Fruit fly (Drosophila melanogaster): ENCODE results near the gene CG2126.

Gene CG2126

dm6 chr3R:31747429-31748048 is 28.9 kb downstream of the CG2126 start, which contains the start of the genes nero and CG1910 (continued):
- TF ChIP-seq az2 (GFP tag; optimal IDR thresholded peaks at IDR 0.05), result no peak
- TF ChIP-seq MBD-R2 (GFP tag; IDR thresholded peaks at IDR 0.05), result no peak
- TF ChIP-seq zen2 (GFP tag; IDR thresholded peaks at IDR 0.05; ENCODE audit: partially characterized antibody), result no peak
- no peak for TF ChIP-seq CG10979 (tag; optimal IDR thresholded peaks at IDR 0.05)
- TF ChIP-seq Sox100B (GFP tag; optimal IDR thresholded peaks at IDR 0.05), result no peak
- TF ChIP-seq vnd (GFP tag; IDR thresholded peaks at IDR 0.05; ENCODE audit: partially characterized antibody), result no peak
- no peak for TF ChIP-seq org-1 (GFP tag; optimal IDR thresholded peaks at IDR 0.05)
- no peak for TF ChIP-seq CG6813 (GFP tag; optimal IDR thresholded peaks at IDR 0.05)
- TF ChIP-seq ara (GFP tag; IDR thresholded peaks at IDR 0.05), result no peak
- no peak for TF ChIP-seq CG11456 (GFP tag; IDR thresholded peaks at IDR 0.05)
- TF ChIP-seq Trl (optimal IDR thresholded peaks at IDR 0.05), result no peak
- TF ChIP-seq Trl (GFP tag; optimal IDR thresholded peaks at IDR 0.05), result peak; percentile 19
- no peak for TF ChIP-seq CG31441 (GFP tag; IDR thresholded peaks at IDR 0.05)
- no peak for TF ChIP-seq CG30020 (tag; optimal IDR thresholded peaks at IDR 0.05)
- no peak for TF ChIP-seq gce (GFP tag; IDR thresholded peaks at IDR 0.05)
- no peak for TF ChIP-seq Scr (GFP tag; IDR thresholded peaks at IDR 0.05; ENCODE audit: partially characterized antibody)
- TF ChIP-seq HLH54F (GFP tag; optimal IDR thresholded peaks at IDR 0.05), result no peak
- TF ChIP-seq CG10321 (GFP tag; IDR thresholded peaks at IDR 0.05), result no peak
- no peak for TF ChIP-seq bab2 (GFP tag; optimal IDR thresholded peaks at IDR 0.05)
- TF ChIP-seq twi (tag; optimal IDR thresholded peaks at IDR 0.05), result no peak
- no peak for TF ChIP-seq CG9727 (GFP tag; optimal IDR thresholded peaks at IDR 0.05)
- TF ChIP-seq CG17385 (GFP tag; optimal IDR thresholded peaks at IDR 0.05), result peak; percentile 41
- no peak for TF ChIP-seq Lpt (GFP tag; optimal IDR thresholded peaks at IDR 0.05)
- no peak for TF ChIP-seq prd (optimal IDR thresholded peaks at IDR 0.05)
- no peak for TF ChIP-seq prd (GFP tag; IDR thresholded peaks at IDR 0.05)
- TF ChIP-seq Mrtf (GFP tag; IDR thresholded peaks at IDR 0.05), result no peak
- no peak for TF ChIP-seq Meics (GFP tag; optimal IDR thresholded peaks at IDR 0.05)
- no peak for TF ChIP-seq ci (GFP tag; IDR thresholded peaks at IDR 0.05)
- no peak for TF ChIP-seq CG10147 (GFP tag; optimal IDR thresholded peaks at IDR 0.05)
- no peak for TF ChIP-seq Adf1 (GFP tag; IDR thresholded peaks at IDR 0.05)
- no peak for TF ChIP-seq NC2α (GFP tag; optimal IDR thresholded peaks at IDR 0.05)
- TF ChIP-seq CG10274 (GFP tag; optimal IDR thresholded peaks at IDR 0.05), result no peak
- no peak for TF ChIP-seq Optix (GFP tag; IDR thresholded peaks at IDR 0.05)
- no peak for TF ChIP-seq Ets65A (GFP tag)
- no peak for TF ChIP-seq psq (GFP tag; optimal IDR thresholded peaks at IDR 0.05)
- TF ChIP-seq CG6689 (GFP tag; IDR thresholded peaks at IDR 0.05), result no peak
- TF ChIP-seq CG3847 (GFP tag; IDR thresholded peaks at IDR 0.05), result no peak
- TF ChIP-seq tin (GFP tag; optimal IDR thresholded peaks at IDR 0.05), result no peak
- TF ChIP-seq sc (optimal IDR thresholded peaks at IDR 0.05), result no peak
- no peak for TF ChIP-seq sc (GFP tag; optimal IDR thresholded peaks at IDR 0.05)
- no peak for TF ChIP-seq CG14441 (GFP tag; IDR thresholded peaks at IDR 0.05)
- peak; percentile 25 for TF ChIP-seq D19B (GFP tag; optimal IDR thresholded peaks at IDR 0.05)
- TF ChIP-seq CG17328 (GFP tag; IDR thresholded peaks at IDR 0.05), result no peak
- no peak for TF ChIP-seq MTF-1 (GFP tag; optimal IDR thresholded peaks at IDR 0.05; ENCODE audit: borderline replicate concordance)
- no peak for TF ChIP-seq fru (optimal IDR thresholded peaks at IDR 0.05)
- no peak for TF ChIP-seq CG4820 (GFP tag; optimal IDR thresholded peaks at IDR 0.05)
- no peak for TF ChIP-seq CG3838 (GFP tag; optimal IDR thresholded peaks at IDR 0.05)
- TF ChIP-seq CG18262 (tag; optimal IDR thresholded peaks at IDR 0.05), result no peak
- no peak for TF ChIP-seq gsb-n (tag; optimal IDR thresholded peaks at IDR 0.05)
- no peak for TF ChIP-seq emc (GFP tag; optimal IDR thresholded peaks at IDR 0.05)
- peak; percentile 88 for TF ChIP-seq CG17186 (GFP tag; optimal IDR thresholded peaks at IDR 0.05)
- no peak for TF ChIP-seq CG12219 (GFP tag; optimal IDR thresholded peaks at IDR 0.05)
- no peak for TF ChIP-seq so (GFP tag; IDR thresholded peaks at IDR 0.05)

Data from whole organism, embryonic.